Worm (Caenorhabditis elegans): ENCODE data around the gene W04E12.4.

W04E12.4 gene

ce11 chrV:19715419-19715818, 28.0 kb upstream of the W04E12.4 start, which contains the start of gene Y43F8C.16:
Gene Y43F8C.16, minus strand, starts transcription at chrV:19715519.
- no peak for TF ChIP-seq ceh-28 (tag; optimal IDR thresholded peaks at IDR 0.05)
- no peak for TF ChIP-seq hmg-11 (tag; optimal IDR thresholded peaks at IDR 0.05)
- no peak for TF ChIP-seq ceh-16 (tag; optimal IDR thresholded peaks at IDR 0.05)
- TF ChIP-seq elt-1 (tag; optimal IDR thresholded peaks at IDR 0.05), result no peak
- no peak for TF ChIP-seq R02D3.7 (tag; optimal IDR thresholded peaks at IDR 0.05)
- TF ChIP-seq nhr-237 (tag; optimal IDR thresholded peaks at IDR 0.05), result no peak
- no peak for TF ChIP-seq nfya-1 (tag; optimal IDR thresholded peaks at IDR 0.05; ENCODE audit: insufficient read depth)

DNA sequence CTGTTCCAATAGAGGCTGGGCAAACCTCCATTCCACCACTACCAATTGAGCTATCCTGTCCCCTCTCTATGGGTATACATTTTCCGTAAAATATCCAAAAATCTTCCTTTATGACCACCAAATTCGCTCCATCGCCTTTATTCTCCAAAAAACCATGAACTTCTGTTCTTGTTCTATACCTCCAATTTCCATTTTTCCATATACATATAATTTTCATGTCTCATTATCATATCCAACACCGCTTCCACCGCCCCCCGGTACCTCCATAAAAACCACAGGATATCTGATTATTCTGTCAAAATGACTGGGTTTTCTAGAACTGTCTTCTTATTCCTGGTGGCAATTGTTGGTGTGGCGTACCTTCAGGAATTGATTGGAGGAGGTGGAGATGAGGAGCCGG, 27.6 kb upstream of the W04E12.4 start, which contains the start of gene Y43F8C.17:
Gene Y43F8C.17, plus strand, starts transcription at position 301 of the 400 bp plus-strand sequence.
- TF ChIP-seq nhr-77 (tag; optimal IDR thresholded peaks at IDR 0.05), result no peak
- TF ChIP-seq ceh-16 (tag; optimal IDR thresholded peaks at IDR 0.05), result no peak
- TF ChIP-seq hmg-11 (tag; optimal IDR thresholded peaks at IDR 0.05), result no peak
- TF ChIP-seq elt-3 (tag; optimal IDR thresholded peaks at IDR 0.05), result no peak
- TF ChIP-seq nhr-76 (tag; optimal IDR thresholded peaks at IDR 0.05), result no peak
- no peak for TF ChIP-seq nhr-11 (tag; optimal IDR thresholded peaks at IDR 0.05)
- TF ChIP-seq nhr-28 (tag; optimal IDR thresholded peaks at IDR 0.05), result no peak
- TF ChIP-seq mdl-1 (tag; optimal IDR thresholded peaks at IDR 0.05), result no peak
- TF ChIP-seq pha-4 (tag; optimal IDR thresholded peaks at IDR 0.05), result no peak
- TF ChIP-seq R02D3.7 (tag; optimal IDR thresholded peaks at IDR 0.05), result no peak
- no peak for TF ChIP-seq sea-2 (GFP tag; optimal IDR thresholded peaks at IDR 0.05)
- no peak for TF ChIP-seq fkh-10 (GFP tag; optimal IDR thresholded peaks at IDR 0.05)
- no peak for TF ChIP-seq fkh-2 (tag; optimal IDR thresholded peaks at IDR 0.05)
- TF ChIP-seq jun-1 (tag; optimal IDR thresholded peaks at IDR 0.05), result no peak
- TF ChIP-seq fos-1 (tag; optimal IDR thresholded peaks at IDR 0.05), result no peak
- no peak for TF ChIP-seq mml-1 (tag; optimal IDR thresholded peaks at IDR 0.05)
- no peak for TF ChIP-seq nfya-1 (tag; optimal IDR thresholded peaks at IDR 0.05; ENCODE audit: insufficient read depth)
- no peak for TF ChIP-seq nhr-23 (tag; optimal IDR thresholded peaks at IDR 0.05)
- TF ChIP-seq skn-1 (tag; optimal IDR thresholded peaks at IDR 0.05), result no peak

DNA sequence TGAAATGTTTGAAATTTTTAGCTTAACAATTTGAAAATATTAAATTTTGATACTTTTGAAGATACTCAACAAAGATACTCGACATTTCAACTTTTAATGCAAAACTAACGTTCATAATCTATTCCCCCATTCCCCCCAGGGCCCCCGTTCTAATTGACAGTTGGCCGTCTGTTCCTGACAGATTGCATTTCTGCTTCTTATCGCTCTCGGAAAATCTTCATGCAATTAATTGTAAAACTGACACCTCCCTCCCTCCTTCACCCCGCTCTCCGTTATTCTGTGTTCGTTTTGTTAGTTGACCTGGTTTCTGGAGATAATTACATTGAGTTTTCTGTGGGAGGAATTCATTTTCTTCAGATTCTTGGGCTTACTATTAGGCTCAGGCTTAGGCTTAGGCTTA, 25.5 kb upstream of the W04E12.4 start:
- TF ChIP-seq pha-4 (tag; optimal IDR thresholded peaks at IDR 0.05) (no peak), nhr-23 (tag; optimal IDR thresholded peaks at IDR 0.05) (no peak), lin-15B (tag; optimal IDR thresholded peaks at IDR 0.05) (no peak), elt-1 (tag; optimal IDR thresholded peaks at IDR 0.05) (no peak), jun-1 (tag; optimal IDR thresholded peaks at IDR 0.05) (no peak), mdl-1 (tag; optimal IDR thresholded peaks at IDR 0.05) (no peak), eor-1 (tag; optimal IDR thresholded peaks at IDR 0.05) (no peak), ceh-82 (tag; optimal IDR thresholded peaks at IDR 0.05) (no peak)

- TF ChIP-seq tbx-2 (tag; optimal IDR thresholded peaks at IDR 0.05), result no peak
Observed at ce11 chrV:19718660-19719059, 24.7 kb upstream of the W04E12.4 start.

DNA sequence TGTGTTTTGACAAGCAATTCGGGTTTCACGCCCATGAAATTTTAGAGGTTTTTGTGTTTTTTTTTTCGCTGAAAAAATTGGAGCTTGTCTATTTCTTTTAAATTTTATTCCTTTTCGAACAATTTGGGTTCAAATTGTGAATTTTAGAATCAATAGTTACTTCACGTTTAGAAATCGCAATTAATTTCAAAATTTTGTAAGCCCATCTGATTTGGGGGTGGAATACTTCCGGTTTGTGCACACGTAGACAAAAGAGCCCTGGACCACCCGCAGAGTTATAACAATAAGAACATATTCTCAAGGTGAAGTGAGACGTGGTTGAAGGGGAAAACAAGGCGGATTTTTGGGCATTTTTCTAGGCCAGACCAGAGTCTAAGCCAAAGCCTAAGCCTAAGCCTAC, 24.2 kb upstream of the W04E12.4 start, which contains the start of gene Y116F11A.6:
Gene Y116F11A.6, plus strand, starts transcription at position 301 of the 400 bp plus-strand sequence.
- TF ChIP-seq unc-39 (tag; optimal IDR thresholded peaks at IDR 0.05) (no peak), nhr-23 (tag; optimal IDR thresholded peaks at IDR 0.05) (no peak), ceh-9 (tag; optimal IDR thresholded peaks at IDR 0.05) (no peak), nhr-25 (tag; optimal IDR thresholded peaks at IDR 0.05) (no peak), mdl-1 (tag; optimal IDR thresholded peaks at IDR 0.05) (no peak)

DNA sequence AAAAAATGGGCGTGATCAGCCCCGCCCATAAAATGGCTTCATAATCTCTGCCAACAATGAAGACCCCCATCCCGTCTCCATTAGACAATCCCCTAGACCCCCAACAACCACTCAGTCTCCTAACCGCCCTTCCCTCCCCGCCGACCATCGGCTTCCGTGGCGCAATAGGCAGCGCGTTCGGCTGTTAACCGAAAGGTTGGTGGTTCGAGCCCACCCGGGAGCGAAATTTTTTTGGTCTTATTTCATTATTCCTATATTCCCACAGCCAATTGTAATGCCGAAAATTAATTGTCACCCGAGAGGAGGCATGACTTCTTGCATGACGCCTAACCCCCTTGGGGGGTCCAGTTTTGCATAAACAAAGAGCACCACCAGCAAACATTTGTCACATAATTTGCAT, 20.5 kb upstream of the W04E12.4 start:
- TF ChIP-seq nhr-43 (tag; optimal IDR thresholded peaks at IDR 0.05; ENCODE audit: poor library complexity, severe bottlenecking), result no peak
- TF ChIP-seq unc-62 (GFP tag; optimal IDR thresholded peaks at IDR 0.05), result no peak
- TF ChIP-seq fkh-10 (GFP tag; optimal IDR thresholded peaks at IDR 0.05), result no peak
- no peak for TF ChIP-seq ZK546.5 (tag; optimal IDR thresholded peaks at IDR 0.05)
- TF ChIP-seq elt-2 (tag; optimal IDR thresholded peaks at IDR 0.05), result peak; percentile 17
- peak; percentile 81 for TF ChIP-seq hmg-11 (tag; optimal IDR thresholded peaks at IDR 0.05)
- TF ChIP-seq lin-15B (tag; optimal IDR thresholded peaks at IDR 0.05), result no peak
- peak; percentile 17 for TF ChIP-seq nfya-1 (tag; optimal IDR thresholded peaks at IDR 0.05; ENCODE audit: insufficient read depth)
- TF ChIP-seq pha-4 (tag; optimal IDR thresholded peaks at IDR 0.05), result peak; percentile 7
- TF ChIP-seq mdl-1 (tag; optimal IDR thresholded peaks at IDR 0.05), result no peak
- no peak for TF ChIP-seq jun-1 (tag; optimal IDR thresholded peaks at IDR 0.05)
- TF ChIP-seq nhr-25 (tag; optimal IDR thresholded peaks at IDR 0.05), result peak; percentile 1
- no peak for TF ChIP-seq nhr-12 (tag; optimal IDR thresholded peaks at IDR 0.05)
- TF ChIP-seq nhr-23 (tag; optimal IDR thresholded peaks at IDR 0.05), result no peak
- no peak for TF ChIP-seq daf-12 (tag; optimal IDR thresholded peaks at IDR 0.05)
- no peak for TF ChIP-seq nhr-11 (tag; optimal IDR thresholded peaks at IDR 0.05)
- no peak for TF ChIP-seq nhr-67 (tag; optimal IDR thresholded peaks at IDR 0.05)
- TF ChIP-seq unc-39 (tag; optimal IDR thresholded peaks at IDR 0.05), result no peak
- TF ChIP-seq ztf-4 (tag; optimal IDR thresholded peaks at IDR 0.05), result no peak
- no peak for TF ChIP-seq egl-27 (tag; optimal IDR thresholded peaks at IDR 0.05)
- TF ChIP-seq aly-2 (tag; optimal IDR thresholded peaks at IDR 0.05), result no peak
- no peak for TF ChIP-seq elt-3 (tag; optimal IDR thresholded peaks at IDR 0.05)
- TF ChIP-seq elt-1 (tag; optimal IDR thresholded peaks at IDR 0.05), result no peak
- no peak for TF ChIP-seq eor-1 (tag; optimal IDR thresholded peaks at IDR 0.05)
- no peak for TF ChIP-seq pqm-1 (tag; optimal IDR thresholded peaks at IDR 0.05)
- no peak for TF ChIP-seq sea-2 (GFP tag; optimal IDR thresholded peaks at IDR 0.05)
- no peak for TF ChIP-seq ama-1 (optimal IDR thresholded peaks at IDR 0.05)
- peak; percentile 53 for TF ChIP-seq lin-39 (tag; optimal IDR thresholded peaks at IDR 0.05)
